Comparison of ENCODE assay signal across 1 fruit fly cellular context in the genomic region with DNA sequence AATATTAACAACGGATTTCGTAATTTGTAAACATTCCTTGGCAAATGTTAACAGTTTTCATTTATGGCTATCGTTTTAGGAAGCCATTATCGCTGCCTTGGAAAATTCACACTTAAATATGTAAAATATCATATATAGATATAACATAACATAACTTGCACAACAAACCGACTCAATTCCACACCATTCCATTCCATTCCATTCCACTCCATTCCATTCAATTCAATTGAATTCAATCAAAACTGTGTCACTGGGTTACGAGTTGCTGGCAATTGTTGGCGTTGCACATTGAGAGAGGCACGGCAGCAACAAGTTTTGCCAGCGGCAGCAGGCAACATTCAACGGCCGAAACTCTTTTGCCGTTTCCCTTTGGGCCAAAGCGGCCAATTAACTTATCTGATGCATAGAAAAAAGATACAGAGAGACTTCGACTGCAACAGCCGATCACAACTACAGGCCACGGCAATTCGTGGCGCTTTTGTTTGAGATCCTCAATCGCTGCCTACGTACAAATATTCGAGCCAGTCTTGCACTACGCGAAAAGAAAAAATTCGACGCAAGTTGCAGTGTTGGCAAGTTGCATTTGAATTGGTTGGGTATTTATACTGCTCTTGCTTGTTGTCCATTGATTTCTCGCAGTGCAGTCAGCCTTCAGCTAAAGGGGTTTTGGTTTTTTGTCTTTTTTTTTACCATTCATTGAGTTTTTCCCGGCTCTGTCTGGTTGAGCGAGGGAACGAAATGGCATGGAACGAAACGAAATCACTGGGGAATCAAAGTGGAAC.
TF ChIP-seq lines count a peak whose summit lies in the region.

No protein-coding gene starts in this region.

TF ChIP-seq in whole organism, embryonic, 481 proteins besides CTCF, POLR2A, EP300 and RAD21 (continued from another document):
- 0 out of 2 replicates have a peak, but pooled peaks have one; percentile 15 for TF ChIP-seq sisA (GFP tag; IDR thresholded peaks at IDR 0.05; lab: Robert Waterston, UW)
- TF ChIP-seq Drgx (GFP tag; IDR thresholded peaks at IDR 0.05; lab: Robert Waterston, UW) = peak; percentile 68
- TF ChIP-seq stwl (tag; optimal IDR thresholded peaks at IDR 0.05; lab: Kevin White, UChicago) = peak; percentile 41
